Worm (Caenorhabditis elegans): ENCODE measurements around the gene fbl-1.

Gene fbl-1

ce11 chrIV:9545986-9546385 lies 5.4 kb downstream of the fbl-1 start, which contains the start of gene T05A1.5:
T05A1.5 (plus strand) TSS chrIV:9546286.
- TF ChIP-seq gmeb-2 (tag; optimal IDR thresholded peaks at IDR 0.05), result no peak
- TF ChIP-seq pag-3 (tag; optimal IDR thresholded peaks at IDR 0.05; ENCODE audit: borderline replicate concordance), result no peak
- TF ChIP-seq hlh-13 (GFP tag; optimal IDR thresholded peaks at IDR 0.05), result no peak
- TF ChIP-seq elt-2 (tag; optimal IDR thresholded peaks at IDR 0.05), result no peak
- no peak for TF ChIP-seq zip-5 (tag; optimal IDR thresholded peaks at IDR 0.05)

- TF ChIP-seq unc-42 (tag; optimal IDR thresholded peaks at IDR 0.05) (no peak), ceh-14 (tag; optimal IDR thresholded peaks at IDR 0.05) (no peak), ceh-22 (tag; optimal IDR thresholded peaks at IDR 0.05) (no peak), ceh-6 (GFP tag; optimal IDR thresholded peaks at IDR 0.05) (no peak), C08G9.2 (tag; optimal IDR thresholded peaks at IDR 0.05) (no peak), sdc-2 (tag; optimal IDR thresholded peaks at IDR 0.05) (no peak), madf-2 (tag; optimal IDR thresholded peaks at IDR 0.05) (no peak), hlh-30 (tag; optimal IDR thresholded peaks at IDR 0.05; ENCODE audit: insufficient read depth) (no peak), mec-3 (tag; optimal IDR thresholded peaks at IDR 0.05; ENCODE audit: borderline replicate concordance) (no peak), unc-86 (tag; optimal IDR thresholded peaks at IDR 0.05) (no peak), K02D7.2 (tag; optimal IDR thresholded peaks at IDR 0.05) (no peak), dmd-4 (tag; optimal IDR thresholded peaks at IDR 0.05; ENCODE audit: borderline replicate concordance) (no peak)
Measured at ce11 chrIV:9563079-9563478, 22.5 kb downstream of the fbl-1 start, which contains the start of gene col-122. col-122 (plus strand) TSS chrIV:9563379.

ce11 chrIV:9563529-9564376 lies 23.1 kb downstream of the fbl-1 start:
- no peak for TF ChIP-seq gmeb-2 (tag; optimal IDR thresholded peaks at IDR 0.05)
- peak; percentile 95 for TF ChIP-seq elt-4 (tag; optimal IDR thresholded peaks at IDR 0.05)
- TF ChIP-seq dmd-4 (tag; optimal IDR thresholded peaks at IDR 0.05; ENCODE audit: borderline replicate concordance), result peak; percentile 47
- TF ChIP-seq ceh-48 (tag; optimal IDR thresholded peaks at IDR 0.05), result no peak
- no peak for TF ChIP-seq madf-2 (tag; optimal IDR thresholded peaks at IDR 0.05)

ce11 chrIV:9566505-9566904 lies 25.9 kb downstream of the fbl-1 start, which contains the start of gene lron-14:
lron-14 (minus strand) TSS chrIV:9566605.
- TF ChIP-seq lin-11 (tag; optimal IDR thresholded peaks at IDR 0.05) (no peak), ceh-14 (tag; optimal IDR thresholded peaks at IDR 0.05) (no peak), odd-2 (tag; optimal IDR thresholded peaks at IDR 0.05) (no peak), pax-1 (tag; optimal IDR thresholded peaks at IDR 0.05) (no peak), C08G9.2 (tag; optimal IDR thresholded peaks at IDR 0.05) (no peak), fkh-10 (GFP tag; optimal IDR thresholded peaks at IDR 0.05) (no peak), tbx-7 (tag; optimal IDR thresholded peaks at IDR 0.05) (no peak), unc-86 (tag; optimal IDR thresholded peaks at IDR 0.05) (no peak), eyg-1 (tag; optimal IDR thresholded peaks at IDR 0.05) (no peak), ahr-1 (tag; optimal IDR thresholded peaks at IDR 0.05) (no peak), ceh-34 (tag; optimal IDR thresholded peaks at IDR 0.05) (no peak), K02D7.2 (tag; optimal IDR thresholded peaks at IDR 0.05) (no peak)

ce11 chrIV:9580021-9580420 lies 39.4 kb downstream of the fbl-1 start, which contains the start of gene npr-2:
npr-2 (minus strand) TSS chrIV:9580121.
- TF ChIP-seq C38D4.7 (GFP tag; optimal IDR thresholded peaks at IDR 0.05), result no peak
- TF ChIP-seq unc-55 (GFP tag; optimal IDR thresholded peaks at IDR 0.05), result no peak
- TF ChIP-seq ets-4 (tag; optimal IDR thresholded peaks at IDR 0.05), result no peak
- TF ChIP-seq T23F11.4 (GFP tag; optimal IDR thresholded peaks at IDR 0.05), result no peak
- no peak for TF ChIP-seq ceh-34 (tag; optimal IDR thresholded peaks at IDR 0.05)

All from whole organism, late embryonic.